Fruit fly (Drosophila melanogaster) Kc167 (cell line): Measurements from ENCODE around the gene CG10029.
A peak's percentile ranks its signal among the peaks of the same experiment; 100 is the strongest.

ENCODE experiments used
- Myc ChIP-seq: fragments of >200 bp; optimal IDR thresholded peaks from 2 replicates; lab custom pipeline; 2017; ENCODE audit warnings: missing external identifiers
- Sin3A ChIP-seq: fragments of >200 bp; optimal IDR thresholded peaks from 2 replicates; lab custom pipeline; 2018; ENCODE audit warnings: missing external identifiers
- h ChIP-seq: fragments of >200 bp; optimal IDR thresholded peaks from 3 replicates; lab custom pipeline; 2018; ENCODE audit warnings: missing external identifiers
- insv ChIP-seq: fragments of >200 bp; optimal IDR thresholded peaks from 3 replicates; lab custom pipeline; 2018; ENCODE audit warnings: missing external identifiers
- psq ChIP-seq: fragments of >200 bp; optimal IDR thresholded peaks from 2 replicates; lab custom pipeline; 2017; ENCODE audit warnings: missing external identifiers
- ttk ChIP-seq: sonication (Bioruptor generic); optimal IDR thresholded peaks from 2 replicates; lab custom pipeline; 2017; ENCODE audit warnings: missing external identifiers

DNA sequence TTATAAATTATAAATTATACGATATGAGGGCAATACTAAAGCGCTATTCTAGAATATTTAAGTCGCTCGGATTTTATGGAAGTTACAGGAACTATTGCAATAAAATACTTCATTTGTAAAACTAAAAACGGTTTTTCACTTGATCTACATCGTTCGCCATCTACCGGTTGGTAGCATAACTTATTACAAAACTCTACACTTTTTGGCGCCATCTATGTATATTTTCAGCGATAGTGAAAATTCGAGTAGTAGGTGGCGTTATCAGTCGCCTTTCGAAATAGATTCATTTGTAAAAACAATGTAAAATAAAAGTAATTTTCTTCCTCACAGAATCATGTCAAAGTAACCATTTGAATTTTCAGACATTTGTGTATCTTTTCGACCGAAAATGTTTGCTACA lies 29.4 kb upstream of the CG10029 start, which contains the start of gene nxf4:
- TF ChIP-seq psq (no peak), Myc (lab: Kevin White, UChicago) (no peak), insv (lab: Kevin White, UChicago) (no peak), h (lab: Kevin White, UChicago) (peak; percentile 70), ttk (lab: Kevin White, UChicago) (no peak), Sin3A (lab: Kevin White, UChicago) (no peak)
